Worm (Caenorhabditis elegans) whole organism, late embryonic: ENCODE data around the gene vps-2.
A peak's percentile ranks its signal among the peaks of the same experiment; 100 is the strongest.

Experiments
- T23F11.4 ChIP-seq: fragments of 200-800 bp; sonication (Bioruptor generic); optimal IDR thresholded peaks from 2 replicates; lab custom pipeline; 2018; ENCODE audit warnings: mild to moderate bottlenecking, missing genetic modification characterization, missing compliant biosample characterization
- Y22D7AL.16 ChIP-seq: sonication (generic microtip); optimal IDR thresholded peaks from 2 replicates; lab custom pipeline; 2016; ENCODE audit warnings: missing genetic modification characterization, missing compliant biosample characterization
- ahr-1 ChIP-seq: sonication (generic microtip); optimal IDR thresholded peaks from 2 replicates; lab custom pipeline; 2016; ENCODE audit warnings: missing genetic modification characterization, missing compliant biosample characterization
- ama-1 ChIP-seq: fragments of 150-350 bp; optimal IDR thresholded peaks from 2 replicates; lab custom pipeline; 2014
- ceh-14 ChIP-seq: sonication (generic microtip); optimal IDR thresholded peaks from 2 replicates; lab custom pipeline; 2016; ENCODE audit warnings: missing genotype, missing genetic modification characterization, missing compliant biosample characterization
- ceh-19 ChIP-seq: fragments of 200-800 bp; sonication (Bioruptor generic); optimal IDR thresholded peaks from 2 replicates; lab custom pipeline; 2018; ENCODE audit warnings: mild to moderate bottlenecking, missing genetic modification characterization, missing compliant biosample characterization
- ceh-24 ChIP-seq: sonication (generic microtip); optimal IDR thresholded peaks from 2 replicates; lab custom pipeline; 2016; ENCODE audit warnings: mild to moderate bottlenecking, missing genetic modification characterization, missing compliant biosample characterization
- ceh-31 ChIP-seq: sonication (generic microtip); optimal IDR thresholded peaks from 2 replicates; lab custom pipeline; 2016; ENCODE audit warnings: missing genetic modification characterization, missing compliant biosample characterization
- ceh-48 ChIP-seq: sonication (generic microtip); optimal IDR thresholded peaks from 2 replicates; lab custom pipeline; 2016; ENCODE audit warnings: missing genetic modification characterization, inconsistent platforms, missing compliant biosample characterization
- ceh-6 ChIP-seq: fragments of 200-800 bp; sonication (Bioruptor generic); optimal IDR thresholded peaks from 2 replicates; lab custom pipeline; 2018; ENCODE audit warnings: mild to moderate bottlenecking, missing genetic modification characterization, missing compliant biosample characterization
- dve-1 ChIP-seq: sonication (generic microtip); optimal IDR thresholded peaks from 2 replicates; lab custom pipeline; 2017; ENCODE audit warnings: antibody characterized with exemption, mild to moderate bottlenecking, missing genetic modification characterization, missing compliant biosample characterization
- elt-2 ChIP-seq: sonication (generic microtip); optimal IDR thresholded peaks from 2 replicates; lab custom pipeline; 2016; ENCODE audit warnings: missing genetic modification reagents, missing genetic modification characterization, missing compliant biosample characterization
- elt-4 ChIP-seq: sonication (generic microtip); optimal IDR thresholded peaks from 2 replicates; lab custom pipeline; 2016; ENCODE audit warnings: missing genetic modification characterization, missing compliant biosample characterization
- ets-4 ChIP-seq: sonication (generic microtip); optimal IDR thresholded peaks from 2 replicates; lab custom pipeline; 2016; ENCODE audit warnings: missing genetic modification characterization, missing compliant biosample characterization
- fkh-10 ChIP-seq: fragments of 150-350 bp; optimal IDR thresholded peaks from 2 replicates; lab custom pipeline; 2014; ENCODE audit warnings: missing biosample characterization, missing genetic modification reagents, missing genetic modification characterization
- fkh-6 ChIP-seq: sonication (generic microtip); optimal IDR thresholded peaks from 2 replicates; lab custom pipeline; 2016; ENCODE audit warnings: missing genetic modification characterization, missing compliant biosample characterization
- hlh-13 ChIP-seq: fragments of 200-800 bp; sonication (Bioruptor generic); optimal IDR thresholded peaks from 2 replicates; lab custom pipeline; 2018; ENCODE audit warnings: mild to moderate bottlenecking, missing genetic modification characterization, missing compliant biosample characterization
- lim-6 ChIP-seq: sonication (generic microtip); optimal IDR thresholded peaks from 2 replicates; lab custom pipeline; 2016; ENCODE audit warnings: missing genetic modification characterization, missing compliant biosample characterization
- lin-11 ChIP-seq: fragments of 200-800 bp; sonication (Bioruptor generic); optimal IDR thresholded peaks from 2 replicates; lab custom pipeline; 2018; ENCODE audit warnings: mild to moderate bottlenecking, missing genetic modification characterization, missing compliant biosample characterization
- mec-3 ChIP-seq: sonication (generic microtip); optimal IDR thresholded peaks from 2 replicates; lab custom pipeline; 2016; ENCODE audit warnings: borderline replicate concordance, missing genetic modification characterization, missing compliant biosample characterization
- nfya-1 ChIP-seq: sonication (generic microtip); optimal IDR thresholded peaks from 2 replicates; lab custom pipeline; 2017; ENCODE audit warnings: missing genetic modification characterization, mild to moderate bottlenecking, missing compliant biosample characterization, antibody characterized with exemption, moderate library complexity
- nhr-11 ChIP-seq: fragments of 150-350 bp; optimal IDR thresholded peaks from 2 replicates; lab custom pipeline; 2014; ENCODE audit warnings: missing biosample characterization, missing genetic modification characterization
- odd-2 ChIP-seq: sonication (generic microtip); optimal IDR thresholded peaks from 2 replicates; lab custom pipeline; 2017; ENCODE audit warnings: antibody characterized with exemption, mild to moderate bottlenecking, missing genetic modification characterization, missing compliant biosample characterization
- pag-3 ChIP-seq: sonication (generic microtip); optimal IDR thresholded peaks from 2 replicates; lab custom pipeline; 2016; ENCODE audit warnings: missing compliant biosample characterization, missing genetic modification characterization, borderline replicate concordance
- pat-9 ChIP-seq: fragments of 200-800 bp; sonication (Bioruptor generic); optimal IDR thresholded peaks from 2 replicates; lab custom pipeline; 2018; ENCODE audit warnings: mild to moderate bottlenecking, missing genetic modification characterization, moderate library complexity, missing compliant biosample characterization
- pha-4 ChIP-seq: fragments of 150-350 bp; optimal IDR thresholded peaks from 2 replicates; lab custom pipeline; 2018; ENCODE audit warnings: missing biosample characterization, missing genetic modification reagents, missing genetic modification characterization
- pqm-1 ChIP-seq: sonication (generic microtip); optimal IDR thresholded peaks from 2 replicates; lab custom pipeline; 2016; ENCODE audit warnings: missing genetic modification characterization, missing compliant biosample characterization
- ref-2 ChIP-seq: sonication (generic microtip); optimal IDR thresholded peaks from 2 replicates; lab custom pipeline; 2016; ENCODE audit warnings: missing genetic modification characterization, missing compliant biosample characterization
- rnt-1 ChIP-seq: sonication (generic microtip); optimal IDR thresholded peaks from 2 replicates; lab custom pipeline; 2016; ENCODE audit warnings: missing genetic modification characterization, missing compliant biosample characterization
- sox-2 ChIP-seq: fragments of 200-800 bp; sonication (Bioruptor generic); IDR thresholded peaks from 2 replicates; pipeline ENCODE4 v1.3.6; 2022; ENCODE audit warnings: missing genetic modification reagents, missing genetic modification characterization, missing compliant biosample characterization
- syd-9 ChIP-seq: sonication (generic microtip); optimal IDR thresholded peaks from 2 replicates; lab custom pipeline; 2016; ENCODE audit warnings: mild to moderate bottlenecking, missing genetic modification characterization, moderate library complexity, missing compliant biosample characterization
- ttx-3 ChIP-seq: sonication (generic microtip); optimal IDR thresholded peaks from 2 replicates; lab custom pipeline; 2016; ENCODE audit warnings: missing genetic modification reagents, missing genetic modification characterization, missing compliant biosample characterization
- unc-42 ChIP-seq: sonication (generic microtip); optimal IDR thresholded peaks from 2 replicates; lab custom pipeline; 2016; ENCODE audit warnings: missing genotype, missing genetic modification characterization, missing compliant biosample characterization
- unc-55 ChIP-seq: sonication (generic microtip); optimal IDR thresholded peaks from 2 replicates; lab custom pipeline; 2017; ENCODE audit warnings: missing biosample characterization, missing genetic modification reagents, missing genetic modification characterization

The vps-2 gene

DNA sequence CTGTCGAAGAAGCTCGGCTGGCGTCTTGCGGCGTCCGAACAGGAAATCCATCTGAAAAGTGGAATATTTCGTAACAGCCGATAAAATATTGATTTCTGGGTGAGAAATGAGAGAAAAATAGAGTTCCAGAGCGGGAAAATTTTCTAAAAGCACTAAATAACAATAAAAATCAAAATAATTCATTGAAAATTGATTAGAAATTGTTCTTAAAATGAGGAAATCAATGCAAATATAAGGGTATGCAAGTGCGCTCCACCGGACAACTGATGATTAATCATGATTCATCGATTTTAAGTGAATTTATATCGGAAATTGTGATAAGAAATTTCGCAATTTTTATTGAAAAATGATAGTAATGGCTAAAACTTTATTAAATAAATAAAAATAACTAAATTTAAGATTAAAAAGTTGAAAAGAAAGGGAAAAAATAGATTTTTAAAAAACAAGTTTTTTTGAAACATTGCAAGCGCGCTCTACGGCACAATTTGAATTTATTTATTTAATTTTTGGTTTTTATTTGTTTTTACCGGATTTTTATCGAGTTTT lies at the start of gene vps-2, which contains the start of gene tiar-2:
TSS of gene vps-2 (minus strand) at position 51 of the 546 bp plus-strand sequence.
TSS of gene tiar-2 (plus strand) at position 520 of the 546 bp plus-strand sequence.
- TF ChIP-seq pat-9 (no peak), unc-42 (tag; lab: Kevin White, UChicago) (peak; percentile 73), elt-2 (tag; lab: Kevin White, UChicago) (peak; percentile 13), ceh-48 (tag; lab: Kevin White, UChicago) (peak; percentile 59)

DNA sequence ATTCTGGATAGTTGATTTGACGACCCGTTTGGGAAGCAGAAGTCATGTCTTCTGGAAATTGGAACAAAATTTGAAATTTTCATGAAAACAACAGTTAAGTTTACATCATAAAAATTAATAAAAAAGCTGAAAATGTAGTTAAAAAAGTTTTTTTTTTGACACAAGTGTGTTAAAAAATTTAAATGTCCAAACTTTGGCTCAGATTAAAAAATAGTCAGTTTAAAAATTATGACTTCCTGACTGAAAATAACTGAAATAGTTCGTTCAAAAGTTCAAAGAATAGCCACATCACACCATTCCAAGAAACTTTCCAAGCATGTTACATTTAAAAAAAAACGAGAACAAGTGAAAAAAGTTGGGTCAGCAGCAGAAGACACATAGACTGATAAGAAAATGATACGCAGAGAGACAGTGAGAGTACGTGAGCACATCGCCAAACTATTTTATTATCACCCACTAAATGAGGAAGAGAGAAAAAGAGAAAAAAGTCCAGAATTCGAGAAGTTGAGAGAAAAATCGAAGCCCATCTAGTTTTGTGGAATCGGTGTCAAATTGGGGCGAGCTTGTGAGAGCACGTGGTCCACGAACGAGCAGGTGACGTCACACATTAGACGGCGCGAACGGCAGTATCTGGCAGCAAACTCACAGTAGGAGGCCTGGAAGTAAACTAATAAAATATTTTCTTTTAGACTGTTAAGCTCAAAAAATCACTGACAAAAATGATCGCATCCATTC lies 48.6 kb upstream of the vps-2 start, which contains the start of gene acl-7:
TSS of gene acl-7 (minus strand) at position 51 of the 735 bp plus-strand sequence.
- TF ChIP-seq elt-2 (tag; lab: Kevin White, UChicago), result peak; percentile 44
- no peak for TF ChIP-seq lim-6 (tag; lab: Kevin White, UChicago)
- TF ChIP-seq unc-55 (GFP tag; lab: Kevin White, UChicago), result no peak

DNA sequence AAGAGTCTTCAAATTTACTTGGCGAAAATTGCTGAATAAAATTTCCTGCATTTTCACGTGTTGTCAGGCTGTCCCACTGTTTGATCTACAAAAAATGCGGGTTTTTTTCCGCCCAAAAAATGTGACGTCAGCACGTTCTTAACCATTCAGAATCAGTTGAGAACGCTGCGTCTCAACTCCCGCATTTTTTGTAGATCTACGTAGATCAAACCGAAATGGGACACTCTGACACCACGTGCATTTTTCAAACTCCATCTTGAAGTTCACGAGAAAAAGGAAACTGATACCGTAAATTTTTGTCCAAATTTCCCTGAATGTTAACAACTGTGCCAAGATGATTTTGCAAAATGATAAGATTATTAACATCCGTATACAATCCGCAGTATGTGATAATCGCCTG lies 45.2 kb upstream of the vps-2 start:
- TF ChIP-seq lin-11 (tag; lab: Kevin White, UChicago) (no peak), rnt-1 (tag; lab: Kevin White, UChicago) (no peak), sox-2 (GFP tag; lab: Robert Waterston, UW) (no peak), nfya-1 (tag; lab: Kevin White, UChicago) (no peak), ref-2 (tag; lab: Kevin White, UChicago) (no peak), ceh-48 (tag; lab: Kevin White, UChicago) (no peak)

DNA sequence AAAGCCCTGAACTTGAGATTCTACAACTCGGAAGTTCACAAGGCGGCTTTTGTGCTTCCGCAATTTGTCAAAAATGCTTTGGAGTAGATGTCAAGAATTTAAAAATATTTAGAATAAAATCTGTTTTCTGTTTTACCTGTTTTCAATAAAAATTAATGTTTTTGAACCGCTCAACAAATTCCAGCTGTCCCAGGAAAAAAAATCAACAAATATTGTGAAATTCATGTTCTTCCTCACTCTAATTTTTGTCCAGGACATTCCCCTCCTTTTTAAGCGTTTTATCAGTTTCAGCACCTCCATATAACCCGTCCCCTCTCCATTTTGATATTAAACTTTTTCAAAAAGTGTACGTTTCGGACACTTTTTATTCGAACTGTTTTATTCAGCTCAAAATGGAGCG lies 42.7 kb upstream of the vps-2 start, which contains the start of gene Y46G5A.20:
TSS of gene Y46G5A.20 (plus strand) at position 301 of the 400 bp plus-strand sequence.
- no peak for TF ChIP-seq odd-2 (tag; lab: Kevin White, UChicago)
- no peak for TF ChIP-seq Y22D7AL.16 (tag; lab: Kevin White, UChicago)
- no peak for TF ChIP-seq ceh-24
- no peak for TF ChIP-seq elt-2 (tag; lab: Kevin White, UChicago)
- no peak for TF ChIP-seq sox-2 (GFP tag; lab: Robert Waterston, UW)
- no peak for TF ChIP-seq T23F11.4
- TF ChIP-seq ceh-19 (GFP tag; lab: Kevin White, UChicago), result no peak
- TF ChIP-seq ceh-6 (GFP tag; lab: Kevin White, UChicago), result no peak
- TF ChIP-seq pqm-1 (tag; lab: Kevin White, UChicago), result no peak
- no peak for TF ChIP-seq dve-1 (tag; lab: Kevin White, UChicago)
- no peak for TF ChIP-seq nhr-11 (tag; lab: Kevin White, UChicago)
- no peak for TF ChIP-seq unc-55 (GFP tag; lab: Kevin White, UChicago)
- no peak for TF ChIP-seq ama-1
- TF ChIP-seq mec-3 (tag; lab: Kevin White, UChicago), result no peak
- no peak for TF ChIP-seq fkh-10
- TF ChIP-seq nfya-1 (tag; lab: Kevin White, UChicago), result no peak
- no peak for TF ChIP-seq hlh-13 (GFP tag; lab: Kevin White, UChicago)

DNA sequence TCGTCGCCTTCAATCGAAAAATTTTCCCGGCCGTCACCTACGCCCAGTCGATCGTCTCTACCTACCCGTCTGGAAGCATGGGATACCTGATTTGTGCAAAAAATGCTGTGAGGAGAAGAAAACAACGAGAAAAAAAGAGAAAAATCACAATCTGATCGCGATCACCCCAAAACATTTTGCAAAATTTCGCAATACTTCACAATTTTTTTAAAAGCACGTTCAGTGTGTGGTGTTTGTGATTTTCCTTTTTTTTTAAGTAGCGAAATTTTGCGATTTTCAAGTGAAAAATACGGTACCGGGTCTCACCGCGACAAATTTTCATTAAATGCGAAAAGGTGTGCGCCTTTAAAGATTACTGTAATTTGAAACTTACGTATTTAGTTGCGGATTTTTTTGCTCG lies 41.7 kb upstream of the vps-2 start:
- no peak for TF ChIP-seq pag-3 (tag; lab: Kevin White, UChicago)
- TF ChIP-seq pha-4 (tag; lab: Kevin White, UChicago), result no peak
- TF ChIP-seq nhr-11 (tag; lab: Kevin White, UChicago), result no peak
- no peak for TF ChIP-seq ttx-3 (tag; lab: Kevin White, UChicago)
- TF ChIP-seq ahr-1 (tag; lab: Kevin White, UChicago), result no peak
- TF ChIP-seq ceh-14 (tag; lab: Kevin White, UChicago), result no peak
- TF ChIP-seq sox-2 (GFP tag; lab: Robert Waterston, UW), result no peak
- no peak for TF ChIP-seq ets-4 (tag; lab: Kevin White, UChicago)
- TF ChIP-seq nfya-1 (tag; lab: Kevin White, UChicago), result no peak
- TF ChIP-seq elt-4 (tag; lab: Kevin White, UChicago), result no peak
- TF ChIP-seq elt-2 (tag; lab: Kevin White, UChicago), result no peak
- no peak for TF ChIP-seq ceh-31 (tag; lab: Kevin White, UChicago)
- no peak for TF ChIP-seq unc-55 (GFP tag; lab: Kevin White, UChicago)
- no peak for TF ChIP-seq syd-9 (tag; lab: Kevin White, UChicago)
- no peak for TF ChIP-seq fkh-6 (tag; lab: Kevin White, UChicago)
- no peak for TF ChIP-seq lin-11 (tag; lab: Kevin White, UChicago)
- no peak for TF ChIP-seq ama-1
